Fruit fly (Drosophila melanogaster): ENCODE results near the gene CG42554.

The CG42554 gene

DNA sequence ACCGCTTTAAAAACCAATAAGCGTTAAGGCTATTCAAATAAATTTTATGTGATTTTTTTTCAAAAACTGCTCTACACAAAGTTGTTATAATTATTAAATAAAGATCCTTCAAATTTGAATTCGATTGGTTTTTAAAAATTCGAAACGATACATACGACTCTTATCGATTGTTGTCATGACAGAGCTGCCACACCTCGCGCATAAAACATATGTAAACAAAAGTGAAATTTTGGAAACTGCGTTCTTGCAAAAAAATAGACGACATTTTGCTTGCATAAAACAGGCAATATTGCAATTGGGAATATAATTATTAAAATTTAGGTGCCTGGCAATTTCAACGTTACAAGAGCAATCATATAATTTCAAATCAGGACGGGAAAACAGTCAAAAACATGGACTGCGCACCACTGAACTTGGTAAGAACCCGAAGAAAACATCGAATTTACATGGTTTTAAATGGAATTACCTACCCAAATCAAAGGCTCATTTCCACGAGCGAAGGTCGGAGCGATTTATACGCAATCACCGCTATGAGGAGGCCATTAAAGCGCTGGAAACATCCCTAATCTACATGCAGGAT, at the start of gene CG42554:
Gene CG42554 (plus strand): TSS at position 229 of the 580 bp plus-strand sequence.
- TF ChIP-seq CG8478 (optimal IDR thresholded peaks at IDR 0.05) (no peak), CTCF (optimal IDR thresholded peaks at IDR 0.05) (no peak)

DNA sequence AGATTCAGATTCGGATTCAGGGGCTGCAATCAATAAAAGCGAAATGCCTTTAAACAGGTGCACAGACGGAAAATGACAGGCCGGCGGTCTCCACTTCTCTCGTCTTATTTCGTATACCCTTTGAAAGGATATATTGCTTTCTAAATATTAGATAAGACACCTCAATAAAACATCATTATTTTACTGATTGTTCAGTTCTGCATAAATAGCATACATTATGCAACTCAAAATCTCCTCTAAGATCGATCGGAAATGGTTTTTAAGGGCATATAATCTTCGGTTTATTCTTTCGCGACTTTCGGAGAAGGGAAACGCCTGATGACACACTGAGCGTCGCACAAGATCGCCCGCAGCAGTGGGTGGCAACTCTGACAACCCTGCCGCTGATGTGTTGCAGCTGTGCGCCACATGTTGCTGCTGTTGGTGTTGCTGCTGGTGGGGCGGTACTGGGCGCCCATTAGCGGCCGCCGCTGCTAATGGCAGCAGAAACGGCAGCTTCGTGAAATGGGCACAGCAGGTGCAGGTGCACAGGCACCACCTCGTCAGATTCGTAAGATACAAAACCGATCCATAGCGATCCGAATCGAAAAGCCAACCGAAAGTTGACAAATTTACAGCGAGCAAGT, 49.6 kb upstream of the CG42554 start:
- TF ChIP-seq CG8478 (optimal IDR thresholded peaks at IDR 0.05) (no peak), CTCF (optimal IDR thresholded peaks at IDR 0.05) (no peak)

DNA sequence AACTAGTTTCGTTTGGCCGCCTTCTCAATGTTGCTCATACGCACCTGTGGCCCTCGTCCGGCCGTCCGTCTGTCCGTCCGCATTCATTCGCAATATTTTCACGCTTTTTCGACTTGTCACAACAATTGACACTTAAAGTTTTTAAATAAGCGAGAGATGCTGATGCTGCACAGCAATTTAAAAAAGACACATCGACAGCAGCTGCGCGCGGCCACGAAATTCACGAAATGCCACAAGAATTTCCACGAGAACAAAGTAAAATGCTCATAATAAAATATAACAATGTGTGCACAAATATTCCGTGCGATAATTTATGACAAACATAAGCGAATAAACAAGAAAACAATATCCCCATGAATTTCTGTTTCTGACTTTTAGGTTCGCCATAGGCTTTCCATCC, 48.6 kb upstream of the CG42554 start:
- TF ChIP-seq CTCF (optimal IDR thresholded peaks at IDR 0.05) (no peak), CG8478 (optimal IDR thresholded peaks at IDR 0.05) (no peak)

DNA sequence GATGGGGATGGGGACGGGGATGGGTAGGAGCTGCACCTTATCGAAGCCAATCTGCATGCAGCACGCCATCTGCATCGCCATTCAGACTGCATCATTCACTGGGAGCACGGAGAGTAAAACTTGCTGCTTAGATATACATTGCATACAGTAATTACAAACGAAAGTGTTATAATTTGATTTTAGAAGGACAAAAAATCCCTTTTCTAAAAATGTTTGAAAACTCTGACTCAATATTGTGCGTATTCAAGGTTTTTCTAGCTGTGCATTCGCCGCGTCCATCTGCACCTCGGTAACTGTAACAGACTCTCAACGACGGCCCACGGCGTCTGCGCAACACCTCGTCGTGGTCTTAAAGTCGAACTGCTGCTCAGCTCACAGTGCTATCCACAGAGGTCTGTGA, 47.8 kb upstream of the CG42554 start:
- TF ChIP-seq CG8478 (optimal IDR thresholded peaks at IDR 0.05) (no peak), CTCF (optimal IDR thresholded peaks at IDR 0.05) (no peak)

DNA sequence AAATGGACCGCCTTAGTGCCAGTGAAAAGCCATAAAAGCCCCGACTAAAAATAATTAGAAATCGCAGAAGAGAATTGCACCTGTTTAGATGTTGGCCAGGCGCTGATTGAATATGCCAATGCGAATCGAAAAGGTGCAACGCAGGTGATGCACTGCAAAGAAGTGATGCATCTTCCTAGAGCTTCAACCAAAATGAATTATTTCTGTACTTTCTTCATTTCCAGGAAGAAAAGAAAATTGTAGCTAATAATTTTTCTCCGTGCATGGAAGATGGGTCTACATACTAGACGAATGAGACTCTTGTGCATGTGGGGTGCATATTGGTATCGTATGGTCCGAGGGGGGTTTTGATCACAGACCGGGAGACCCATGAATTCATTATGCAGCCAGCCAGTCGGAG, 46.5 kb upstream of the CG42554 start:
- TF ChIP-seq CG8478 (optimal IDR thresholded peaks at IDR 0.05) (no peak), CTCF (optimal IDR thresholded peaks at IDR 0.05) (no peak)

DNA sequence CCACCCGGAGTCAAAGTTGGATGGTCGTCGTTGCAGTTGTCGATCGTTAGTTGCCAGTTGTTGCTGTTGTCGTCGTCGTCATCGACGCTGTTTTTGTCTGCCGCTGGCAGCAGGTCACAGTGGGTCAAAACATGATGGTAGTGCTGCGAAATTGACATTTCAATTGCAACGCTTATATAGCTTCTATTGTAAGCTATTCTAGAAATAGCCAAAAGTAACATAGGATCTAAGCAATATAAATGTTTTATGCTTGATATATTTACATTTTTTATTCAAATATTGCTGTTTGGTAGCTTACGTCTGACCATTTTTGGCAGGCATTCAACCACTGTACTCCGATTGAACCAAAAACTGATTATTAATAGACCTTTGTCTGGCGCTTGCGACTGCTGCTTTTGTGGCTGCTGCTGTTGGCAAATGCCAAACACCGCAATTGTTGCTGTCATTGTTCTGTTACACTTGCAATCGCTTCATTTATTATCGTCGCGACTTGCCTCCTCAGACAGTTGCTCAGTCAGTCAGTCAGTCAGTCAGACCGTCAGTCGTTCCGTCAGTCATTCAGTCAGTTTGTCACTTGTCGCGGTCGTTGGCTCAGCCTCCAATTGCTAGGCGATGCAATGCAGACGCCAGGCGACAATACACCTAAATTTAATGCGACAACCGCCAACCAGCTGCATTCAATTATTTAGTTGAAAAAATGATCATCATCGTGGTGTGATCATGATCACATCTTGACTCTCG, 44.1 kb upstream of the CG42554 start:
- TF ChIP-seq CG8478 (optimal IDR thresholded peaks at IDR 0.05) = no peak
- TF ChIP-seq CTCF (optimal IDR thresholded peaks at IDR 0.05) = no peak

DNA sequence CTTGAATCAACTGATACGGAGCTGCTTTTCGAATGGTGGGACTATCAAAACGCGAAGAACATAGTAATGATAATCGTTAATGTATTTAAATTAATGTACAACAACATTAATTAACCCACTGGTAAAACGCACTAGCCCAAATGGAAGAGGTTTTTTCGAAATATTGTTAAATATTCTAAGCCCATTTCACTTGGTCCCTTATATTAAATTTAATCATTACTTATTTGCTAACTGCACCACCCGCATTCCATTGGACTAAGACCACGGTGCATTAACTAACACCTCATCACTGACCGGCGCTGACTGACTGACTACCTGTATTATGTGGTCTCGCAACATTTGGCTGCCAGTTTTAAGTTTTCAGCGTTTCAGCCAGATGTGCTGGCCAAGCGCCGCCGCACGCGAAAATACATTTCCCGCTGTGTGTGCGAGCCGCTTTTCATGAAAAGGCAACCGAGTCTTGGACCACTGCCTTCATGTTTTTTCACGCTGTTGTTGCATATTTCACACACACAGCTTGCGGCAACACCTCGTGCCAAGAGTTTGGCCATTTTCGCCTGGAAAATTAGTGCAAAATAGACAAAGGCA, 41.7 kb upstream of the CG42554 start:
- TF ChIP-seq CG8478 (optimal IDR thresholded peaks at IDR 0.05) (no peak), CTCF (optimal IDR thresholded peaks at IDR 0.05) (no peak)

DNA sequence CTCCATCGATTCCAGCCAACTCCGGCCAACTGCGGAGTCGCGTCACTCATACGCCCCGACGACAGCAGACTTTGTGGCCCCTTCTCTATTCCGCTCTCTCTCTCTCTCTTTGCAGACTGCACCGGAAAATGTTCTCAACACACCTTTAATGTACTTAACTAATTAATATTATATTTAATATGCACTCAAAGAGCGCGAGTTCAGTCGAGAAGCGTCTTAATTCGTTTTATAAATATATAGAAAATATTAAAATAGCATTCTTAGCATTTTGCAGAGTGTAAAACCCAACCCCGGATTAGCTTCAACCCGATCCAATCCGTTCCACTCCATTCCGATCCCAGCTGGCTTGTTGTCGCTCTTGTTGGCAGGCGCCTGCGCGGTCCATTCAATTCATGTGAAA, 41.0 kb upstream of the CG42554 start:
- TF ChIP-seq CG8478 (optimal IDR thresholded peaks at IDR 0.05) = no peak
- TF ChIP-seq CTCF (optimal IDR thresholded peaks at IDR 0.05) = no peak

DNA sequence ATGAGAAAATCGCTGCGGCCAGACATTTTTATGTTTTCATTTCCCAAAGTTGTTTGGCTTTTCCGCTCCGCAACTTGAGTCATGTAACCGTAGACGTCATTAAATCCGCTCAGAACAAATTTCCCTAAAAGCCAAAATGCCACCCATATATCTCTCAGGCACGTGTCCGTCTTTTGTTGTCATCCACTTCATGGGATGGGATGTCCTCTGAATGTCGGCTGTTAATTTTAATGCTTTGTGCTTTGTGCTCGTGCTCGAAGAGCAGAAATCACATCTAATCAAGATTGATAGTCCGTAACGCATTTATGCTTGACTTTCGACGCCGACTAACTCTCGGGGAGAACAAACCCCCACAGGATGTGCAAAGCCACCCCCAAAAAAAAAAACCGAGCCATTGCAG, 40.5 kb upstream of the CG42554 start:
- no peak for TF ChIP-seq CG8478 (optimal IDR thresholded peaks at IDR 0.05)

DNA sequence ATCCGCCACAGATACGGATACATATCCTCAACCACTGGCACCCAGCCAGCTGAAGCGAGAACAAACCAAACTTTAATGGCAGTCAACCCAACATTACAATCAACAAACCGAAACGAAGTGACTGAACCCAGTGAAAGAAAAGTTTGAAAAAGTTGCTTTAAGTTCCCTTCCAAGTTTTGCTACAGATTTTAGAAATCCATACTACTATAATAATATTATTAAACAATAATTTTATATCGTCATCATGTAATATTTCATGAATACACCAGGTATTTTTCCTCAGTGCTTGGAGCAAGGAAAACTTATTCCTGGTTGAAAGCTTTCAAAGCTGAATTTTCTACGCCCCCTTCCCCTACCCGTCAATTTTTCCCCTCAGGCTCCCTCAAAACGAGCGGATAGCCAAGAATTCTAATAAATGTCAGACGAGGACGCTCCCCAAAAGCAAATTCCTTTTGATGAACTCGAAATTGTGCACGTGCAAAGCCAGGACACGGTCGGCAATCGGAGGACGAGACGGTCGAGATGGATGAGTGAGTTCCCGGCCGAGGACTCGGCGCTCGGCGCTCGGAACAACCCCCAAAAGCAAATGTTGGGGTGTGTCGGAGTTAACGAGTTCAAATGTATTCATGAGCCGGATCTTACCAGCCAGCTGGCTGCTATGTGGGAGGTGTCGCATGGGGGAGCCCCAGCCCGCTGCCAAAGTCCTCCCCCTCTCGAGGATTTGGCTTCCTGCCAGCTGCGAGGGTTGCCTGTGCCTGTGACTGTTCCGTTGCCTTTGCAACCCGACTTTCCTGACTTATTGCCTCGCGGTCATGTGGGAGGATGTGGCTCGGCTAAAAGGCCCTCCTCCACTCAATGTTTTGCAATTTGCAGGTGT, 38.3 kb upstream of the CG42554 start:
- no peak for TF ChIP-seq CTCF (optimal IDR thresholded peaks at IDR 0.05)
- no peak for TF ChIP-seq CG8478 (optimal IDR thresholded peaks at IDR 0.05)

DNA sequence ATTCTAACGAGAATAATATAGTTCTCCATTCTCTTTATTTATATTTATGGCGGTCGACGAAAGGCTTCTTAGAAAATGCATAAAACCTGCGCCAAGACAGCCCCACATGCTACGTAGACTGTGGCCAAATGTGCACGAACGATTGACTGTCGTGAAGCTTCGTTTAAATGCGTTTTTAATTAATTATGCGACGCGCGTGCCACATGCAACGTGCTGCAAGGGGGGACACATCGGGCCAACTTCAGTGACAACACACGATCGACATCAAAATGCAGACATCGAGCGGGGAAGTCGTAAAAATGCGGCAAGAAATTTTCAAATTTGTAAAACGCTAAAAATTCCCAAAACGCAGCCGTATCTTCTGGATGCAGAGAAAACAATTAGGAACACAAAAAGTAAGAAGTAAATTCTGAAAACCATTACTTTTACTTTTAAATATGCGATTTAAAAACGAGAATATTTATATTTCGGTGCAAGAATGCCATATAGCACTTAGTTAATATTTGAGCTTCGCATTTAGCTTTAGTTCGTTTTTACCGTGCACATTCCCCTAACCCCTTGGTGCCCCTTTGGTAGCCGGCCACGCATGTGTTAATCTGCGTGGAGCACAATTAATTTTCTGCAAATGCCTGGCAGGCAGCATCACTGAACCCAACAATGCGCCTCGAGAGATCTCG, 35.5 kb upstream of the CG42554 start:
- TF ChIP-seq CG8478 (optimal IDR thresholded peaks at IDR 0.05) = no peak
- no peak for TF ChIP-seq CTCF (optimal IDR thresholded peaks at IDR 0.05)

DNA sequence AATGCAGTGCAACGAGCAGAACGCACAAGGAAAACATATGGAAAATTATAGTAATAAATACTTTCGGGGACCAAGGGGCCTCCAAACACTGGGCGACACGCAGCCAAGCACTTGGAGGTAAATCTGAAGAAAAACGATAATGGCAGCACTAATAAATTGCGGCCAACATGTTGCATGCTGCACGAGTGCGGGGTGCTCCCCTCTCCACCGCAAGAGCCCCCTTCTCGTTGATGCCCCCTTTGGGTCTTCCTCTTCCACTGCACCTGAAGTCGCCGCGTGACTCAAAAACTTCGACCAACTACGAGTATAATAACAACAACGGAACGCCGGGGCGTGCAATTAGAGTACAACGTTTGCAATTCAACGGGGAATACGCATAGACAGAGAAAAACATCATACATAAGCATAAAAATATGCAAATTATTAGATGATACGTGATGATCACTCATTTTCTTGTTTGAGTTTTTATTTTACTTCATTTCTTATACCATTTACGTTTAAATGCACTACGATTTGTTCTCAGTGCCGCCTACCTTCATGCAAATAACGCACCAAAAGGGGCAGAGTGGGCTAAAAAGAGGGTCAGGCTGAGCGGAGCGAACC, 33.5 kb upstream of the CG42554 start:
- no peak for TF ChIP-seq CG8478 (optimal IDR thresholded peaks at IDR 0.05)
- no peak for TF ChIP-seq CTCF (optimal IDR thresholded peaks at IDR 0.05)

DNA sequence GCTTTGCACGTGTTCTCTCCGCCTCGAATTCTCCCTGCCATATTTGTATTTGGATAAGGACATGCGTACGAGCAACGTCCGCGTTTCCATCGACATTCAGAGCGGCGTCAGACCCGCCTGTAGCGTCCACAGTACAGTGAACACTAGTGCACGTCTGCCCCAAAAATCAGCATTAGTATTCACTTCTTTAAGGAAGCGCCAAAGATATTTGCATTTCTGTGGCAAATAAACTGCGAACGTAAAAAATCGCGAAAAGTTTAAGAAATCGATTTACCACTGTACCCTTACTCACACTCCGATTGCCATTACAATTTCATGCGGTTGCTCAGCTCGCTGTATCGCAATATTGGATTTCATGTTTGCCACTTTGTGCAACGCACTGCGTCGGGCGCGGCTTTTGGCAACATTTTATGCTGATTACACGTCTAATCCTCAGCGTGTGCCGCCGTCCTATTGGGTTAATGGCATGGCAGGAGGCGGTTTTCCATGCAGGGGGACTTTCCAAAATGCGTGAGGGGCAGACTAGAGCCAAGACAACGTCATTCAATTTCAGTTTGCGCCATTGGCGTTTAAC, 32.7 kb upstream of the CG42554 start:
- TF ChIP-seq CTCF (optimal IDR thresholded peaks at IDR 0.05) (no peak), CG8478 (optimal IDR thresholded peaks at IDR 0.05) (no peak)

DNA sequence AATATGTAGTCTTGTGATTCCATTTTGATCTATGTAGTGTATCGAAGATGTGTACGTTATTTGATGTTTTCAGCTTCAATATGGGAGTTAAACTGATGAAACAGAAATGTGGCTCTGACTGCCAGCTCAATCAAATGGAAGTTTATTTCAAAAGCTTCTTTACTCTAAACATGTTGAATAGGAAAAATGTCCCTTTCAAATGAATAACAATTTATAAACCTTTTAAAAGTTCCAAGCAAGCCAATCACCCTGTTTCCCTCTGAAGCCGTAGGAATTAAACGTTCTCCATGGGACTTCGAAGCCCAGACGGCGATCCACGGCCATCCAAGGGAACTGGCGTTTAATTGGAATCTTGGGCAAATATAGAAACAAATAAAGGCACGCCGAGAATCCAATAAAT, 31.5 kb upstream of the CG42554 start, which contains the start of gene CG13898:
Gene CG13898 (minus strand): TSS at position 101 of the 400 bp plus-strand sequence.
- TF ChIP-seq CTCF (optimal IDR thresholded peaks at IDR 0.05) = no peak
- TF ChIP-seq CG8478 (optimal IDR thresholded peaks at IDR 0.05) = no peak

Measured in S2 (cell line).